Worm (Caenorhabditis elegans) whole organism, L4 larva: ENCODE results near the gene T19C4.24.
A peak's percentile ranks its signal among the peaks of the same experiment; 100 is the strongest.

Source experiments
- D1046.2 ChIP-seq: fragments of 200-800 bp; sonication (Bioruptor generic); IDR thresholded peaks from 2 replicates; pipeline ENCODE4 v1.3.6; 2022; ENCODE audit warnings: missing genetic modification characterization, missing compliant biosample characterization
- F10B5.3 ChIP-seq: sonication (generic microtip); optimal IDR thresholded peaks from 2 replicates; lab custom pipeline; 2016; ENCODE audit warnings: mild to moderate bottlenecking, missing genetic modification characterization, missing compliant biosample characterization
- T20F7.1 ChIP-seq: fragments of 200-800 bp; sonication (Bioruptor generic); optimal IDR thresholded peaks from 2 replicates; lab custom pipeline; 2018; ENCODE audit warnings: mild to moderate bottlenecking, missing genetic modification characterization, missing compliant biosample characterization
- T26A8.4 ChIP-seq: fragments of 200-800 bp; sonication (Bioruptor generic); IDR thresholded peaks from 2 replicates; pipeline ENCODE4 v1.3.6; 2022; ENCODE audit warnings: missing genetic modification characterization, missing compliant biosample characterization
- Y105C5A.15 ChIP-seq: fragments of 200-800 bp; sonication (Bioruptor generic); IDR thresholded peaks from 2 replicates; pipeline ENCODE4 v1.3.6; 2022; ENCODE audit warnings: missing genetic modification characterization, missing compliant biosample characterization
- Y48G9A.11 ChIP-seq: fragments of 200-800 bp; sonication (Bioruptor generic); IDR thresholded peaks from 2 replicates; pipeline ENCODE4 v1.3.6; 2022; ENCODE audit warnings: missing genetic modification reagents, missing genetic modification characterization, missing compliant biosample characterization
- Y5F2A.4 ChIP-seq: fragments of 200-800 bp; sonication (Bioruptor generic); optimal IDR thresholded peaks from 2 replicates; lab custom pipeline; 2018; ENCODE audit warnings: mild to moderate bottlenecking, missing genetic modification characterization, missing compliant biosample characterization
- Y75B8A.6 ChIP-seq: fragments of 200-800 bp; sonication (Bioruptor generic); IDR thresholded peaks from 2 replicates; pipeline ENCODE4 v1.3.6; 2022; ENCODE audit warnings: missing genetic modification reagents, missing genetic modification characterization, missing compliant biosample characterization
- ZK337.2 ChIP-seq: fragments of 200-800 bp; sonication (Bioruptor generic); IDR thresholded peaks from 2 replicates; pipeline ENCODE4 v1.3.6; 2022; ENCODE audit warnings: missing genetic modification reagents, missing genetic modification characterization, missing compliant biosample characterization
- ZK546.5 ChIP-seq, 2 experiments: sonication (generic microtip); optimal IDR thresholded peaks; 2 replicates each; lab custom pipeline; 2017; ENCODE audit warnings: missing biosample characterization in 2 of 2, missing genetic modification characterization in 2 of 2
- arid-1 ChIP-seq: fragments of 200-800 bp; sonication (Bioruptor generic); conservative IDR thresholded peaks from 2 replicates; pipeline ENCODE4 v1.3.6; 2022; ENCODE audit warnings: missing genetic modification reagents, missing genetic modification characterization, missing compliant biosample characterization
- ceh-28 ChIP-seq: fragments of 150-350 bp; optimal IDR thresholded peaks from 2 replicates; lab custom pipeline; 2014; ENCODE audit warnings: missing biosample characterization, missing genetic modification reagents, missing genetic modification characterization
- ceh-32 ChIP-seq: sonication (generic microtip); optimal IDR thresholded peaks from 2 replicates; lab custom pipeline; 2016; ENCODE audit warnings: mild to moderate bottlenecking, missing genetic modification characterization, missing compliant biosample characterization; ENCODE audit not compliant: poor library complexity
- ceh-82 ChIP-seq: sonication (generic microtip); optimal IDR thresholded peaks from 2 replicates; lab custom pipeline; 2017; ENCODE audit warnings: missing biosample characterization, missing genetic modification characterization
- daf-12 ChIP-seq: fragments of 150-350 bp; optimal IDR thresholded peaks from 2 replicates; lab custom pipeline; 2014; ENCODE audit warnings: missing biosample characterization, missing genetic modification reagents, missing genetic modification characterization
- daf-16 ChIP-seq, 3 experiments: sonication (generic microtip); optimal IDR thresholded peaks; 2 replicates each; lab custom pipeline; 2016 to 2017; ENCODE audit warnings: missing genetic modification characterization in 3 of 3, missing genetic modification reagents in 3 of 3, mild to moderate bottlenecking in 2 of 3, missing compliant biosample characterization in 2 of 3, missing biosample characterization in 1 of 3, moderate library complexity in 1 of 3
- daf-8 ChIP-seq: fragments of 200-800 bp; sonication (Bioruptor generic); IDR thresholded peaks from 2 replicates; pipeline ENCODE4 v1.3.6; 2022; ENCODE audit warnings: missing genetic modification characterization, missing compliant biosample characterization
- dmd-6 ChIP-seq: fragments of 200-800 bp; sonication (Bioruptor generic); IDR thresholded peaks from 2 replicates; pipeline ENCODE4 v1.3.6; 2022; ENCODE audit warnings: missing genetic modification reagents, missing genetic modification characterization, missing compliant biosample characterization
- dmd-9 ChIP-seq: fragments of 200-800 bp; sonication (Bioruptor generic); IDR thresholded peaks from 2 replicates; pipeline ENCODE4 v1.3.6; 2022; ENCODE audit warnings: missing genetic modification reagents, missing genetic modification characterization, missing compliant biosample characterization
- duxl-1 ChIP-seq: sonication (generic microtip); optimal IDR thresholded peaks from 2 replicates; lab custom pipeline; 2016; ENCODE audit warnings: mild to moderate bottlenecking, missing genetic modification characterization, moderate library complexity, missing compliant biosample characterization; ENCODE audit not compliant: poor library complexity
- dve-1 ChIP-seq: sonication (generic microtip); optimal IDR thresholded peaks from 2 replicates; lab custom pipeline; 2017; ENCODE audit warnings: antibody characterized with exemption, mild to moderate bottlenecking, missing genetic modification characterization, missing compliant biosample characterization; ENCODE audit not compliant: insufficient read depth
- egl-27 ChIP-seq: sonication (generic microtip); optimal IDR thresholded peaks from 3 replicates; lab custom pipeline; 2017; ENCODE audit warnings: missing biosample characterization, missing genetic modification reagents, missing genetic modification characterization
- gei-8 ChIP-seq: fragments of 200-800 bp; sonication (Bioruptor generic); optimal IDR thresholded peaks from 2 replicates; lab custom pipeline; 2018; ENCODE audit warnings: mild to moderate bottlenecking, missing genetic modification characterization, missing compliant biosample characterization
- hlh-11 ChIP-seq: fragments of 200-800 bp; sonication (Bioruptor generic); optimal IDR thresholded peaks from 2 replicates; lab custom pipeline; 2018; ENCODE audit warnings: mild to moderate bottlenecking, missing genetic modification characterization, missing compliant biosample characterization
- lim-7 ChIP-seq: fragments of 200-800 bp; sonication (Bioruptor generic); IDR thresholded peaks from 2 replicates; pipeline ENCODE4 v1.3.6; 2022; ENCODE audit warnings: missing genetic modification characterization, missing compliant biosample characterization
- madf-5 ChIP-seq, 2 experiments: fragments of 200-800 bp; sonication (Bioruptor generic); IDR thresholded peaks; 2 replicates each; pipeline ENCODE4 v1.3.6; 2022; ENCODE audit warnings: missing compliant biosample characterization in 2 of 2, missing genetic modification characterization in 2 of 2
- mdl-1 ChIP-seq, 2 experiments: fragments of 150-350 bp in 1 of 2; sonication (generic microtip) in 1 of 2; optimal IDR thresholded peaks; 2 replicates each; lab custom pipeline; 2014 to 2017; ENCODE audit warnings: missing biosample characterization in 2 of 2, missing genetic modification characterization in 2 of 2
- nhr-102 ChIP-seq: sonication (generic microtip); optimal IDR thresholded peaks from 2 replicates; lab custom pipeline; 2016; ENCODE audit warnings: mild to moderate bottlenecking, missing genetic modification characterization, moderate library complexity, missing compliant biosample characterization
- nhr-111 ChIP-seq: fragments of 200-800 bp; sonication (Bioruptor generic); optimal IDR thresholded peaks from 2 replicates; lab custom pipeline; 2018; ENCODE audit warnings: mild to moderate bottlenecking, missing genetic modification characterization, missing compliant biosample characterization
- nhr-237 ChIP-seq: sonication (generic microtip); optimal IDR thresholded peaks from 2 replicates; lab custom pipeline; 2017; ENCODE audit warnings: missing biosample characterization, missing genetic modification characterization
- nhr-28 ChIP-seq: fragments of 150-350 bp; optimal IDR thresholded peaks from 2 replicates; lab custom pipeline; 2014; ENCODE audit warnings: missing biosample characterization, missing genetic modification characterization
- nhr-41 ChIP-seq: fragments of 200-800 bp; sonication (Bioruptor generic); IDR thresholded peaks from 2 replicates; pipeline ENCODE4 v1.3.6; 2022; ENCODE audit warnings: missing genetic modification reagents, missing genetic modification characterization, missing compliant biosample characterization
- nhr-42 ChIP-seq: fragments of 200-800 bp; sonication (Bioruptor generic); IDR thresholded peaks from 2 replicates; pipeline ENCODE4 v1.3.6; 2022; ENCODE audit warnings: missing genetic modification characterization, missing compliant biosample characterization
- nhr-48 ChIP-seq: sonication (generic microtip); optimal IDR thresholded peaks from 2 replicates; lab custom pipeline; 2016; ENCODE audit warnings: mild to moderate bottlenecking, missing genetic modification characterization, missing compliant biosample characterization
- nhr-77 ChIP-seq: fragments of 150-350 bp; optimal IDR thresholded peaks from 2 replicates; lab custom pipeline; 2014; ENCODE audit warnings: missing biosample characterization, missing genetic modification characterization
- pha-4 ChIP-seq, 2 experiments: fragments of 150-350 bp in 1 of 2; fragments of 200-800 bp in 1 of 2; sonication (Bioruptor generic) in 1 of 2; IDR thresholded peaks in 1 of 2; optimal IDR thresholded peaks in 1 of 2; 2 replicates each; pipeline versions ENCODE4 v1.3.6 to Lab custom; 2014 to 2022; ENCODE audit warnings: missing genetic modification characterization in 2 of 2, missing genetic modification reagents in 2 of 2, missing biosample characterization in 1 of 2, missing compliant biosample characterization in 1 of 2
- php-3 ChIP-seq: fragments of 200-800 bp; sonication (Bioruptor generic); IDR thresholded peaks from 2 replicates; pipeline ENCODE4 v1.3.6; 2022; ENCODE audit warnings: missing genetic modification reagents, missing genetic modification characterization, missing compliant biosample characterization
- pqm-1 ChIP-seq: sonication (generic microtip); optimal IDR thresholded peaks from 2 replicates; lab custom pipeline; 2017; ENCODE audit warnings: missing biosample characterization, missing genetic modification characterization
- rbr-2 ChIP-seq: sonication (generic microtip); optimal IDR thresholded peaks from 2 replicates; lab custom pipeline; 2016; ENCODE audit warnings: missing genotype, missing genetic modification characterization, missing compliant biosample characterization
- saeg-2 ChIP-seq: fragments of 200-800 bp; sonication (Bioruptor generic); IDR thresholded peaks from 2 replicates; pipeline ENCODE4 v1.3.6; 2022; ENCODE audit warnings: missing genetic modification reagents, missing genetic modification characterization, missing compliant biosample characterization
- sdz-12 ChIP-seq: fragments of 200-800 bp; sonication (Bioruptor generic); optimal IDR thresholded peaks from 2 replicates; lab custom pipeline; 2018; ENCODE audit warnings: mild to moderate bottlenecking, missing genetic modification characterization, missing compliant biosample characterization
- set-16 ChIP-seq: fragments of 200-800 bp; sonication (Bioruptor generic); IDR thresholded peaks from 2 replicates; pipeline ENCODE4 v1.3.6; 2022; ENCODE audit warnings: missing genetic modification reagents, missing genetic modification characterization, missing compliant biosample characterization
- skn-1 ChIP-seq: fragments of 150-350 bp; optimal IDR thresholded peaks from 2 replicates; lab custom pipeline; 2014; ENCODE audit warnings: missing biosample characterization, missing genetic modification characterization
- spr-3 ChIP-seq: fragments of 200-800 bp; sonication (Bioruptor generic); optimal IDR thresholded peaks from 2 replicates; lab custom pipeline; 2018; ENCODE audit warnings: mild to moderate bottlenecking, missing genetic modification characterization, missing compliant biosample characterization
- tra-1 ChIP-seq: fragments of 200-800 bp; sonication (Bioruptor generic); IDR thresholded peaks from 2 replicates; pipeline ENCODE4 v1.3.6; 2022; ENCODE audit warnings: missing genetic modification reagents, missing genetic modification characterization, missing compliant biosample characterization
- vab-7 ChIP-seq: fragments of 200-800 bp; sonication (Bioruptor generic); IDR thresholded peaks from 2 replicates; pipeline ENCODE4 v1.3.6; 2022; ENCODE audit warnings: missing genetic modification reagents, missing genetic modification characterization, missing compliant biosample characterization
- zip-11 ChIP-seq: fragments of 200-800 bp; sonication (Bioruptor generic); IDR thresholded peaks from 2 replicates; pipeline ENCODE4 v1.3.6; 2022; ENCODE audit warnings: missing genetic modification characterization, missing compliant biosample characterization
- ztf-11 ChIP-seq: fragments of 150-350 bp; optimal IDR thresholded peaks from 2 replicates; lab custom pipeline; 2014; ENCODE audit warnings: missing biosample characterization, missing genetic modification characterization
- ztf-7 ChIP-seq: fragments of 150-350 bp; optimal IDR thresholded peaks from 2 replicates; lab custom pipeline; 2014; ENCODE audit warnings: missing biosample characterization, missing genetic modification characterization

T19C4.24 gene

ce11 chrV:11123817-11124337 lies 22.9 kb downstream of the T19C4.24 start, which contains the start of the genes atp-5 and lmtr-3 (continued):
- no peak for TF ChIP-seq nhr-102 (tag; lab: Kevin White, UChicago)
- peak; percentile 8 for TF ChIP-seq nhr-77 (tag; lab: Kevin White, UChicago)
- TF ChIP-seq T26A8.4 (GFP tag; lab: Robert Waterston, UW): peak; percentile 32; the same call in 1 of the 2 replicates
- no peak for TF ChIP-seq F10B5.3 (tag; lab: Kevin White, UChicago)
- no peak for TF ChIP-seq ceh-32
- no peak for TF ChIP-seq sdz-12 (GFP tag; lab: Kevin White, UChicago)
- peak in 1 of 2 experiments; percentile 64; a peak in 1 of 4 replicates for TF ChIP-seq madf-5 (GFP tag; IDR thresholded peaks at IDR 0.05; lab: Robert Waterston, UW)
- no peak for TF ChIP-seq ztf-11 (tag; lab: Kevin White, UChicago)
- TF ChIP-seq dmd-6: peak; percentile 85
- TF ChIP-seq nhr-41 (GFP tag; lab: Robert Waterston, UW): no peak
- TF ChIP-seq nhr-111 (GFP tag; lab: Kevin White, UChicago): no peak
- TF ChIP-seq nhr-28 (tag; lab: Kevin White, UChicago): peak; percentile 69
- peak; percentile 86; the same call in 1 of the 2 replicates for TF ChIP-seq ZK337.2
- TF ChIP-seq hlh-11: peak; percentile 79
- TF ChIP-seq egl-27: no peak
- TF ChIP-seq saeg-2 (GFP tag; lab: Robert Waterston, UW): no peak
- no peak for TF ChIP-seq daf-8 (GFP tag; lab: Robert Waterston, UW)
- no peak for TF ChIP-seq daf-12
- TF ChIP-seq D1046.2 (GFP tag; lab: Robert Waterston, UW): no peak
- TF ChIP-seq zip-11 (GFP tag; lab: Robert Waterston, UW): no peak
- TF ChIP-seq ztf-7 (tag; lab: Kevin White, UChicago): no peak
- no peak for TF ChIP-seq lim-7 (GFP tag; lab: Robert Waterston, UW)
- peak; percentile 68 for TF ChIP-seq dve-1 (tag; lab: Kevin White, UChicago)
- no peak; the same call in none of the 2 replicates for TF ChIP-seq vab-7 (GFP tag; lab: Robert Waterston, UW)
- no peak for TF ChIP-seq set-16 (GFP tag; lab: Robert Waterston, UW)
- TF ChIP-seq nhr-237 (tag; lab: Kevin White, UChicago): no peak
- TF ChIP-seq arid-1: no peak; the same call in 1 of the 2 replicates
- TF ChIP-seq ceh-28 (tag; lab: Kevin White, UChicago): no peak
- TF ChIP-seq skn-1 (tag; lab: Kevin White, UChicago): no peak
- peak; percentile 50 for TF ChIP-seq nhr-48 (tag; lab: Kevin White, UChicago)
- no peak for TF ChIP-seq pqm-1 (tag; lab: Kevin White, UChicago)
- peak; percentile 65; the same call in 1 of the 2 replicates for TF ChIP-seq tra-1
- no peak for TF ChIP-seq Y75B8A.6
- peak; percentile 43; the same call in 1 of the 2 replicates for TF ChIP-seq Y48G9A.11
- no peak for TF ChIP-seq Y5F2A.4 (GFP tag; lab: Kevin White, UChicago)
- TF ChIP-seq rbr-2 (tag; lab: Kevin White, UChicago): peak; percentile 57
- peak; percentile 62; the same call in 1 of the 2 replicates for TF ChIP-seq nhr-42
- TF ChIP-seq T20F7.1 (GFP tag; lab: Kevin White, UChicago): peak; percentile 68
- TF ChIP-seq ZK546.5 (tag; optimal IDR thresholded peaks at IDR 0.05; lab: Kevin White, UChicago): no peak
- TF ChIP-seq duxl-1: peak; percentile 31
- TF ChIP-seq Y105C5A.15 (GFP tag; lab: Robert Waterston, UW): no peak
- TF ChIP-seq ceh-82: no peak
- TF ChIP-seq php-3 (GFP tag; lab: Robert Waterston, UW): no peak
- peak; percentile 78 for TF ChIP-seq dmd-9 (GFP tag; lab: Robert Waterston, UW)
- TF ChIP-seq pha-4 (GFP tag; IDR thresholded peaks at IDR 0.05; lab: Robert Waterston, UW): 0 out of 2 replicates have a peak, but pooled peaks have one; percentile 14
- TF ChIP-seq pha-4 (tag; optimal IDR thresholded peaks at IDR 0.05; lab: Kevin White, UChicago): no peak
- TF ChIP-seq spr-3: no peak
- TF ChIP-seq mdl-1 (tag; optimal IDR thresholded peaks at IDR 0.05; lab: Kevin White, UChicago): peak in 1 of 2 experiments; percentile 48
- TF ChIP-seq daf-16 (GFP tag; optimal IDR thresholded peaks at IDR 0.05; lab: Kevin White, UChicago): no peak
- peak; percentile 47 for TF ChIP-seq daf-16 (tag; optimal IDR thresholded peaks at IDR 0.05; lab: Kevin White, UChicago)
- no peak for TF ChIP-seq gei-8 (GFP tag; lab: Kevin White, UChicago)
